Worm (Caenorhabditis elegans): ENCODE data around the gene C46A5.1.

DNA sequence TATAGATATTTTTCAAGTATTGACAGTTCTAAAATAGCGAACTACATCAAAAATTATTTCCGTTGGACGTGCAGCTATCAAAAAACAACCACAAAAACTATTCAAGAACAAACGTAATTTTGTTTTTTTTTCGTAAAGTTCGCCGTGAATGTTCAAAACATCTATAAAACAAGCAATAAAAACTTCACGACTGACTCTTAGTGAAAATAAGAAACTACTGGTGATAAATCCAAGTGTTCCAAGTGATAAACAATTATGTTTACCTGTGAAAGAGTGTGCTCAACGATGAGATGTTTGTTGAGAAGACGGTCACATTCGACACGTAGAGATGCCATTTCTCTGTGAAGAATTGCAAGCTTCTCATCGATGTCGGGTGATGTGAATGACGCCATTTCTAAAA is 40.9 kb upstream of the C46A5.1 start, which contains the start of gene C50F7.6:
- no peak for TF ChIP-seq unc-62 (GFP tag; optimal IDR thresholded peaks at IDR 0.05)
- no peak for TF ChIP-seq ztf-25 (GFP tag; IDR thresholded peaks at IDR 0.05)
- TF ChIP-seq snpc-4 (GFP tag; optimal IDR thresholded peaks at IDR 0.05), result no peak
- no peak for TF ChIP-seq snpc-4 (tag; optimal IDR thresholded peaks at IDR 0.05)
- TF ChIP-seq ceh-40 (GFP tag; IDR thresholded peaks at IDR 0.05), result no peak
- TF ChIP-seq ekl-4 (GFP tag; IDR thresholded peaks at IDR 0.05), result no peak
- TF ChIP-seq ama-1 (optimal IDR thresholded peaks at IDR 0.05), result no peak
- TF ChIP-seq ama-1 (GFP tag; optimal IDR thresholded peaks at IDR 0.05), result no peak
- TF ChIP-seq let-607 (tag; optimal IDR thresholded peaks at IDR 0.05), result no peak

Measured in whole organism, young adult.